Fruit fly (Drosophila melanogaster) whole organism, embryonic: ENCODE results near the gene Dfd.

Experiments used
- Bgb ChIP-seq: fragments of 200-800 bp; sonication (Bioruptor generic); IDR thresholded peaks from 2 replicates; pipeline ENCODE4 v1.3.6; 2022; ENCODE audit warnings: missing biosample characterization, missing genetic modification characterization; ENCODE audit not compliant: partially characterized antibody
- C15 ChIP-seq: fragments of 200-800 bp; sonication (Bioruptor generic); IDR thresholded peaks from 3 replicates; pipeline ENCODE4 v1.3.6; 2022; ENCODE audit warnings: missing biosample characterization, missing genetic modification characterization
- CG1024 ChIP-seq: fragments of 200-800 bp; sonication (Bioruptor generic); IDR thresholded peaks from 2 replicates; pipeline ENCODE4 v1.3.6; 2022; ENCODE audit warnings: missing biosample characterization, missing genetic modification characterization
- CG11723 ChIP-seq: fragments of 200-800 bp; sonication (Bioruptor generic); optimal IDR thresholded peaks from 2 replicates; lab custom pipeline; 2017; ENCODE audit warnings: missing biosample characterization, mild to moderate bottlenecking, missing genetic modification characterization
- CG12769 ChIP-seq: fragments of 200-800 bp; sonication (Bioruptor generic); optimal IDR thresholded peaks from 2 replicates; lab custom pipeline; 2019; ENCODE audit warnings: missing biosample characterization, mild to moderate bottlenecking, missing genetic modification characterization, moderate library complexity
- CG13624 ChIP-seq: fragments of 200-800 bp; sonication (Bioruptor generic); optimal IDR thresholded peaks from 2 replicates; lab custom pipeline; 2016; ENCODE audit warnings: missing biosample characterization, missing genetic modification characterization
- CG14441 ChIP-seq: fragments of 200-800 bp; sonication (Bioruptor generic); IDR thresholded peaks from 2 replicates; pipeline ENCODE4 v1.3.6; 2022; ENCODE audit warnings: missing biosample characterization, missing genetic modification characterization
- CG15601 ChIP-seq: fragments of 200-800 bp; sonication (Bioruptor generic); optimal IDR thresholded peaks from 3 replicates; lab custom pipeline; 2019; ENCODE audit warnings: missing biosample characterization, mild to moderate bottlenecking, missing genetic modification characterization, moderate library complexity
- CG1647 ChIP-seq: fragments of 200-800 bp; sonication (Bioruptor generic); optimal IDR thresholded peaks from 3 replicates; lab custom pipeline; 2016; ENCODE audit warnings: missing biosample characterization, missing genetic modification characterization
- CG16813 ChIP-seq: fragments of 200-800 bp; sonication (Bioruptor generic); IDR thresholded peaks from 3 replicates; pipeline ENCODE4 v1.3.6; 2022; ENCODE audit warnings: missing biosample characterization, missing genetic modification characterization; ENCODE audit not compliant: partially characterized antibody
- CG17328 ChIP-seq: fragments of 200-800 bp; sonication (Bioruptor generic); IDR thresholded peaks from 2 replicates; pipeline ENCODE4 v1.3.6; 2022; ENCODE audit warnings: missing biosample characterization, missing genetic modification characterization
- CG18011 ChIP-seq: fragments of 200-800 bp; sonication (Bioruptor generic); optimal IDR thresholded peaks from 2 replicates; lab custom pipeline; 2017; ENCODE audit warnings: missing biosample characterization, missing genetic modification characterization, mild to moderate bottlenecking, moderate library complexity, missing genotype
- CG2678 ChIP-seq: fragments of 200-800 bp; sonication (Bioruptor generic); optimal IDR thresholded peaks from 3 replicates; lab custom pipeline; 2019; ENCODE audit warnings: missing biosample characterization, mild to moderate bottlenecking, missing genetic modification characterization, moderate library complexity
- CG6683 ChIP-seq: fragments of 200-800 bp; sonication (Bioruptor generic); optimal IDR thresholded peaks from 2 replicates; lab custom pipeline; 2017; ENCODE audit warnings: missing biosample characterization, mild to moderate bottlenecking, missing genetic modification characterization, missing genetic modification reagents
- CG7271 ChIP-seq: fragments of 200-800 bp; sonication (Bioruptor generic); optimal IDR thresholded peaks from 2 replicates; lab custom pipeline; 2018; ENCODE audit warnings: missing biosample characterization, mild to moderate bottlenecking, missing genetic modification characterization, moderate library complexity
- CG7357 ChIP-seq: fragments of 200-800 bp; sonication (Bioruptor generic); IDR thresholded peaks from 3 replicates; pipeline ENCODE4 v1.3.6; 2022; ENCODE audit warnings: missing biosample characterization, missing genetic modification characterization
- CG8089 ChIP-seq: fragments of 200-800 bp; sonication (Bioruptor generic); optimal IDR thresholded peaks from 3 replicates; lab custom pipeline; 2016; ENCODE audit warnings: missing biosample characterization, missing genetic modification characterization
- CG8924 ChIP-seq: fragments of 200-800 bp; optimal IDR thresholded peaks from 3 replicates; lab custom pipeline; 2019; ENCODE audit warnings: missing biosample characterization, mild to moderate bottlenecking, missing genetic modification characterization, moderate library complexity
- CG8944 ChIP-seq: fragments of 200-800 bp; sonication (Bioruptor generic); optimal IDR thresholded peaks from 3 replicates; lab custom pipeline; 2016; ENCODE audit warnings: missing biosample characterization, missing genetic modification characterization
- CoRest ChIP-seq: fragments of 200-800 bp; sonication (Bioruptor generic); optimal IDR thresholded peaks from 3 replicates; lab custom pipeline; 2018; ENCODE audit warnings: missing biosample characterization, mild to moderate bottlenecking, missing genetic modification characterization, moderate library complexity
- Dek ChIP-seq: fragments of 200-800 bp; sonication (Bioruptor generic); optimal IDR thresholded peaks from 3 replicates; lab custom pipeline; 2019; ENCODE audit warnings: missing biosample characterization, mild to moderate bottlenecking, missing genetic modification characterization, moderate library complexity
- Gug ChIP-seq: fragments of 200-800 bp; sonication (Bioruptor generic); IDR thresholded peaks from 4 replicates; pipeline ENCODE4 v1.3.6; 2022; ENCODE audit warnings: missing biosample characterization, missing genetic modification characterization
- HLHmδ ChIP-seq: fragments of 200-800 bp; sonication (Bioruptor generic); optimal IDR thresholded peaks from 2 replicates; lab custom pipeline; 2018; ENCODE audit warnings: missing biosample characterization, mild to moderate bottlenecking, missing genetic modification characterization, moderate library complexity
- Kr ChIP-seq: fragments of 200-800 bp; sonication (Bioruptor generic); optimal IDR thresholded peaks from 2 replicates; lab custom pipeline; 2017; ENCODE audit warnings: missing biosample characterization, mild to moderate bottlenecking, missing genetic modification characterization
- Lpt ChIP-seq: fragments of >200 bp; optimal IDR thresholded peaks from 2 replicates; lab custom pipeline; 2018; ENCODE audit warnings: missing biosample characterization, missing genetic modification characterization
- Mes4 ChIP-seq: fragments of 200-800 bp; sonication (Bioruptor generic); optimal IDR thresholded peaks from 2 replicates; lab custom pipeline; 2016; ENCODE audit warnings: missing biosample characterization, missing genetic modification characterization
- NC2α ChIP-seq: fragments of 200-800 bp; sonication (Bioruptor generic); optimal IDR thresholded peaks from 2 replicates; lab custom pipeline; 2016; ENCODE audit warnings: missing biosample characterization, missing genetic modification characterization
- Optix ChIP-seq: fragments of 200-800 bp; sonication (Bioruptor generic); IDR thresholded peaks from 3 replicates; pipeline ENCODE4 v1.3.6; 2022; ENCODE audit warnings: missing biosample characterization, missing genetic modification characterization
- Pdp1 ChIP-seq, 2 experiments: fragments of 200-800 bp; sonication (Bioruptor generic); optimal IDR thresholded peaks; 3 replicates each; lab custom pipeline; 2016; ENCODE audit warnings: missing biosample characterization in 2 of 2, missing genetic modification characterization in 2 of 2, mild to moderate bottlenecking in 1 of 2, moderate library complexity in 1 of 2
- TFAM ChIP-seq: fragments of 200-800 bp; sonication (Bioruptor generic); optimal IDR thresholded peaks from 2 replicates; lab custom pipeline; 2017; ENCODE audit warnings: missing biosample characterization, missing genetic modification characterization, inconsistent platforms
- Taf1 ChIP-seq: fragments of 200-800 bp; sonication (Bioruptor generic); IDR thresholded peaks from 2 replicates; pipeline ENCODE4 v1.3.6; 2022; ENCODE audit warnings: missing biosample characterization, missing genetic modification characterization
- Usf ChIP-seq: fragments of 200-800 bp; sonication (Bioruptor generic); optimal IDR thresholded peaks from 2 replicates; lab custom pipeline; 2017; ENCODE audit warnings: missing genotype, missing biosample characterization, missing genetic modification characterization
- ara ChIP-seq: fragments of 200-800 bp; sonication (Bioruptor generic); IDR thresholded peaks from 2 replicates; pipeline ENCODE4 v1.3.6; 2022; ENCODE audit warnings: missing biosample characterization, missing genetic modification characterization
- ash1 ChIP-seq: fragments of 200-800 bp; sonication (Bioruptor generic); optimal IDR thresholded peaks from 2 replicates; lab custom pipeline; 2018; ENCODE audit warnings: missing biosample characterization, mild to moderate bottlenecking, missing genetic modification characterization
- az2 ChIP-seq: fragments of 200-800 bp; sonication (Bioruptor generic); optimal IDR thresholded peaks from 3 replicates; lab custom pipeline; 2016; ENCODE audit warnings: missing biosample characterization, missing genetic modification characterization
- btn ChIP-seq: fragments of 200-800 bp; sonication (Bioruptor generic); optimal IDR thresholded peaks from 2 replicates; lab custom pipeline; 2016; ENCODE audit warnings: missing biosample characterization, missing genetic modification characterization
- chinmo ChIP-seq: fragments of 200-800 bp; sonication (Bioruptor generic); IDR thresholded peaks from 4 replicates; pipeline ENCODE4 v1.3.6; 2022; ENCODE audit warnings: missing biosample characterization, missing genetic modification characterization; ENCODE audit not compliant: partially characterized antibody
- crc ChIP-seq: fragments of 200-800 bp; sonication (Bioruptor generic); optimal IDR thresholded peaks from 2 replicates; lab custom pipeline; 2016; ENCODE audit warnings: missing biosample characterization, missing genetic modification characterization
- fru ChIP-seq: fragments of >200 bp; optimal IDR thresholded peaks from 2 replicates; lab custom pipeline; 2017
- kah ChIP-seq: fragments of 200-800 bp; sonication (Bioruptor generic); optimal IDR thresholded peaks from 2 replicates; lab custom pipeline; 2018; ENCODE audit warnings: missing biosample characterization, mild to moderate bottlenecking, missing genetic modification characterization
- kay ChIP-seq: fragments of 200-800 bp; sonication (Bioruptor generic); optimal IDR thresholded peaks from 2 replicates; lab custom pipeline; 2016; ENCODE audit warnings: missing biosample characterization, missing genetic modification characterization
- pan ChIP-seq, 4 experiments: fragments of >200 bp in 3 of 4; fragments of 200-800 bp in 1 of 4; sonication (Bioruptor generic) in 1 of 4; optimal IDR thresholded peaks in 3 of 4; IDR thresholded peaks in 1 of 4; 2 replicates each; pipeline versions ENCODE4 v1.3.6 to Lab custom; 2017 to 2022; ENCODE audit warnings: missing biosample characterization in 2 of 4, missing genetic modification characterization in 2 of 4, mixed read lengths in 1 of 4
- pho ChIP-seq: fragments of 200-800 bp; sonication (Bioruptor generic); optimal IDR thresholded peaks from 2 replicates; lab custom pipeline; 2016; ENCODE audit warnings: missing biosample characterization, missing genetic modification characterization
- psq ChIP-seq: fragments of 200-800 bp; sonication (Bioruptor generic); optimal IDR thresholded peaks from 2 replicates; lab custom pipeline; 2017; ENCODE audit warnings: missing biosample characterization, missing genetic modification characterization
- sob ChIP-seq: fragments of 200-800 bp; sonication (Bioruptor generic); IDR thresholded peaks from 2 replicates; pipeline ENCODE4 v1.3.6; 2022; ENCODE audit warnings: missing biosample characterization, missing genetic modification characterization
- sqz ChIP-seq: fragments of 200-800 bp; sonication (Bioruptor generic); optimal IDR thresholded peaks from 3 replicates; lab custom pipeline; 2018; ENCODE audit warnings: missing biosample characterization, mild to moderate bottlenecking, missing genetic modification characterization
- stwl ChIP-seq: fragments of 200-800 bp; sonication (Bioruptor generic); optimal IDR thresholded peaks from 3 replicates; lab custom pipeline; 2018; ENCODE audit warnings: missing biosample characterization, mild to moderate bottlenecking, missing genetic modification characterization, moderate library complexity
- tap ChIP-seq: fragments of 200-800 bp; optimal IDR thresholded peaks from 3 replicates; lab custom pipeline; 2019; ENCODE audit warnings: missing biosample characterization, mild to moderate bottlenecking, missing genetic modification characterization, moderate library complexity
- toy ChIP-seq: fragments of 200-800 bp; sonication (Bioruptor generic); IDR thresholded peaks from 2 replicates; pipeline ENCODE4 v1.3.6; 2022; ENCODE audit warnings: missing biosample characterization, missing genetic modification characterization
- vvl ChIP-seq: fragments of 200-800 bp; sonication (Bioruptor generic); IDR thresholded peaks from 2 replicates; pipeline ENCODE4 v1.3.6; 2022; ENCODE audit warnings: missing biosample characterization, missing genetic modification characterization

Dfd gene

dm6 chr3R:6759419-6759818 lies 32.2 kb upstream of the Dfd start, which contains the start of gene bcd (continued):
- peak; percentile 76 for TF ChIP-seq Mes4 (GFP tag; lab: Kevin White, UChicago)
- TF ChIP-seq ash1 (GFP tag; lab: Kevin White, UChicago) = peak; percentile 2
- TF ChIP-seq CG1647 (GFP tag; lab: Kevin White, UChicago) = peak; percentile 65
- peak; percentile 75 for TF ChIP-seq CG17328
- peak; percentile 77 for TF ChIP-seq CG13624 (GFP tag; lab: Kevin White, UChicago)
- peak; percentile 55 for TF ChIP-seq CG7271 (tag; lab: Kevin White, UChicago)
- peak; percentile 78 for TF ChIP-seq Optix
- TF ChIP-seq CG6683 (GFP tag; lab: Kevin White, UChicago) = no peak
- peak; percentile 98 for TF ChIP-seq CG18011 (GFP tag; lab: Kevin White, UChicago)
- TF ChIP-seq kay (GFP tag; lab: Kevin White, UChicago) = peak; percentile 58
- peak; percentile 84 for TF ChIP-seq sob (GFP tag; lab: Robert Waterston, UW)
- TF ChIP-seq CG16813 = peak; percentile 56; the same call in 2 of the 3 replicates
- no peak for TF ChIP-seq Kr (GFP tag; lab: Kevin White, UChicago)
- peak; percentile 45; the same call in 1 of the 3 replicates for TF ChIP-seq C15
- peak; percentile 58; the same call in 1 of the 3 replicates for TF ChIP-seq CG7357 (GFP tag; lab: Robert Waterston, UW)
- TF ChIP-seq chinmo (GFP tag; lab: Robert Waterston, UW) = peak; percentile 80; the same call in 1 of the 4 replicates
- peak; percentile 45 for TF ChIP-seq Bgb (GFP tag; lab: Robert Waterston, UW)
- peak; percentile 97 for TF ChIP-seq stwl (tag; lab: Kevin White, UChicago)
- peak; percentile 26 for TF ChIP-seq CG15601 (tag; lab: Kevin White, UChicago)
- peak; percentile 84 for TF ChIP-seq Gug (GFP tag; lab: Robert Waterston, UW)
- no peak for TF ChIP-seq kah (GFP tag; lab: Kevin White, UChicago)
- no peak for TF ChIP-seq TFAM (GFP tag; lab: Kevin White, UChicago)
- peak; percentile 52 for TF ChIP-seq Dek
- TF ChIP-seq btn (GFP tag; lab: Kevin White, UChicago) = peak; percentile 61
- 0 out of 2 replicates have a peak, but pooled peaks have one; percentile 9 for TF ChIP-seq Taf1 (GFP tag; lab: Robert Waterston, UW)
- no peak for TF ChIP-seq fru (lab: Kevin White, UChicago)
- peak; percentile 60 for TF ChIP-seq NC2α
- TF ChIP-seq tap (tag; lab: Kevin White, UChicago) = peak; percentile 9
- peak; percentile 86 for TF ChIP-seq az2 (GFP tag; lab: Kevin White, UChicago)
- no peak for TF ChIP-seq CG2678 (tag; lab: Kevin White, UChicago)
- TF ChIP-seq CG8089 (GFP tag; lab: Kevin White, UChicago) = peak; percentile 84
- TF ChIP-seq CG1024 (GFP tag; lab: Robert Waterston, UW) = peak; percentile 77
- peak; percentile 75 for TF ChIP-seq CG14441
- peak; percentile 48 for TF ChIP-seq psq (GFP tag; lab: Kevin White, UChicago)
- TF ChIP-seq Lpt (GFP tag; lab: Kevin White, UChicago) = no peak
- peak; percentile 4 for TF ChIP-seq sqz (GFP tag; lab: Kevin White, UChicago)
- TF ChIP-seq HLHmδ (GFP tag; lab: Kevin White, UChicago) = peak; percentile 79
- TF ChIP-seq CG11723 (GFP tag; lab: Kevin White, UChicago) = no peak
- peak; percentile 52 for TF ChIP-seq Usf (GFP tag; lab: Kevin White, UChicago)
- TF ChIP-seq Pdp1 (GFP tag; optimal IDR thresholded peaks at IDR 0.05; lab: Kevin White, UChicago) = peak in 1 of 2 experiments; percentile 75
- TF ChIP-seq CG8944 (GFP tag; lab: Kevin White, UChicago) = peak; percentile 90
- TF ChIP-seq ara = peak; percentile 89
- no peak for TF ChIP-seq pan (optimal IDR thresholded peaks at IDR 0.05; lab: Kevin White, UChicago)
- TF ChIP-seq pan (GFP tag; optimal IDR thresholded peaks at IDR 0.05 in 1 of 2, IDR thresholded peaks at IDR 0.05 in 1 of 2) = peak in 1 of 2 experiments; percentile 84
- TF ChIP-seq toy = no peak
- TF ChIP-seq CG8924 (tag; lab: Kevin White, UChicago) = peak; percentile 66
- TF ChIP-seq CoRest (tag; lab: Kevin White, UChicago) = peak; percentile 72
- TF ChIP-seq pho (GFP tag; lab: Kevin White, UChicago) = peak; percentile 59
- TF ChIP-seq CG12769 (tag; lab: Kevin White, UChicago) = no peak
- TF ChIP-seq vvl = peak; percentile 87
- TF ChIP-seq crc (GFP tag; lab: Kevin White, UChicago) = no peak
